Fruit fly (Drosophila melanogaster) whole organism, prepupa: ENCODE data around the gene Hayan.

ENCODE experiments used
- CG10669 ChIP-seq: fragments of 200-800 bp; sonication (Bioruptor generic); optimal IDR thresholded peaks from 3 replicates; lab custom pipeline; 2018; ENCODE audit warnings: missing biosample characterization, mild to moderate bottlenecking, missing genetic modification characterization, moderate library complexity
- CG11294 ChIP-seq: fragments of 200-800 bp; sonication (Bioruptor generic); IDR thresholded peaks from 2 replicates; pipeline ENCODE4 v1.3.6; 2022; ENCODE audit warnings: missing biosample characterization, missing genetic modification characterization
- CG15336 ChIP-seq: fragments of 200-800 bp; sonication (Bioruptor generic); IDR thresholded peaks from 2 replicates; pipeline ENCODE4 v1.3.6; 2022; ENCODE audit warnings: missing biosample characterization, missing genetic modification characterization
- CG1621 ChIP-seq: fragments of 200-800 bp; sonication (Bioruptor generic); optimal IDR thresholded peaks from 3 replicates; lab custom pipeline; 2018; ENCODE audit warnings: missing biosample characterization, mild to moderate bottlenecking, missing genetic modification characterization
- CG3032 ChIP-seq: fragments of 200-800 bp; optimal IDR thresholded peaks from 2 replicates; lab custom pipeline; 2019; ENCODE audit warnings: missing biosample characterization, mild to moderate bottlenecking, missing genetic modification characterization, moderate library complexity
- CG31627 ChIP-seq: fragments of 200-800 bp; sonication (Bioruptor generic); optimal IDR thresholded peaks from 3 replicates; lab custom pipeline; 2016; ENCODE audit warnings: missing biosample characterization, missing genetic modification characterization
- CG32006 ChIP-seq: fragments of 200-800 bp; sonication (Bioruptor generic); optimal IDR thresholded peaks from 3 replicates; lab custom pipeline; 2017; ENCODE audit warnings: missing biosample characterization, mild to moderate bottlenecking, missing genetic modification characterization
- CG3919 ChIP-seq: fragments of 200-800 bp; sonication (Bioruptor generic); optimal IDR thresholded peaks from 3 replicates; lab custom pipeline; 2016; ENCODE audit warnings: missing biosample characterization, missing genetic modification characterization
- CG4318 ChIP-seq: fragments of 200-800 bp; sonication (Bioruptor generic); optimal IDR thresholded peaks from 3 replicates; lab custom pipeline; 2017; ENCODE audit warnings: missing biosample characterization, mild to moderate bottlenecking, missing genetic modification characterization
- CG6163 ChIP-seq: fragments of 200-800 bp; sonication (Bioruptor generic); IDR thresholded peaks from 3 replicates; pipeline ENCODE4 v1.3.6; 2022; ENCODE audit warnings: missing biosample characterization, missing genetic modification characterization
- CG6792 ChIP-seq: fragments of 200-800 bp; sonication (Bioruptor generic); optimal IDR thresholded peaks from 3 replicates; lab custom pipeline; 2016; ENCODE audit warnings: missing biosample characterization, missing genetic modification characterization
- CG6808 ChIP-seq: fragments of 200-800 bp; sonication (Bioruptor generic); optimal IDR thresholded peaks from 3 replicates; lab custom pipeline; 2017; ENCODE audit warnings: missing biosample characterization, missing genetic modification characterization, mild to moderate bottlenecking, moderate library complexity, missing genetic modification reagents
- CG8119 ChIP-seq: fragments of 200-800 bp; sonication (Bioruptor generic); IDR thresholded peaks from 3 replicates; pipeline ENCODE4 v1.3.6; 2022; ENCODE audit warnings: missing biosample characterization, missing genetic modification characterization
- CG9139 ChIP-seq: fragments of 200-800 bp; sonication (Bioruptor generic); optimal IDR thresholded peaks from 3 replicates; lab custom pipeline; 2017; ENCODE audit warnings: missing biosample characterization, mild to moderate bottlenecking, missing genetic modification characterization
- Eip75B ChIP-seq: fragments of 200-800 bp; sonication (Bioruptor generic); optimal IDR thresholded peaks from 3 replicates; lab custom pipeline; 2016; ENCODE audit warnings: missing biosample characterization, missing genetic modification characterization
- Eip78C ChIP-seq: fragments of 200-800 bp; sonication (Bioruptor generic); peaks from one replicate; lab custom pipeline; 2016; ENCODE audit warnings: missing biosample characterization, missing genetic modification characterization
- Gug ChIP-seq: fragments of 200-800 bp; sonication (Bioruptor generic); IDR thresholded peaks from 2 replicates; pipeline ENCODE4 v1.3.6; 2022; ENCODE audit warnings: missing biosample characterization, missing genetic modification characterization
- Hr38 ChIP-seq: sonication (Bioruptor generic); optimal IDR thresholded peaks from 2 replicates; lab custom pipeline; 2016; ENCODE audit warnings: missing biosample characterization, missing genetic modification characterization
- Hr39 ChIP-seq: fragments of 200-800 bp; sonication (Bioruptor generic); optimal IDR thresholded peaks from 2 replicates; lab custom pipeline; 2016; ENCODE audit warnings: missing biosample characterization, missing genetic modification characterization
- Hr4 ChIP-seq: fragments of 200-800 bp; sonication (Bioruptor generic); optimal IDR thresholded peaks from 3 replicates; lab custom pipeline; 2016; ENCODE audit warnings: missing biosample characterization, missing genetic modification characterization
- Lpt ChIP-seq: fragments of 200-800 bp; sonication (Bioruptor generic); optimal IDR thresholded peaks from 3 replicates; lab custom pipeline; 2016; ENCODE audit warnings: missing biosample characterization, missing genetic modification characterization
- Met ChIP-seq: fragments of 200-800 bp; sonication (Bioruptor generic); optimal IDR thresholded peaks from 3 replicates; lab custom pipeline; 2016; ENCODE audit warnings: missing biosample characterization, missing genetic modification characterization
- OdsH ChIP-seq: fragments of 200-800 bp; sonication (Bioruptor generic); optimal IDR thresholded peaks from 3 replicates; lab custom pipeline; 2016; ENCODE audit warnings: missing biosample characterization, missing genetic modification characterization
- Smox ChIP-seq: fragments of 200-800 bp; sonication (Bioruptor generic); optimal IDR thresholded peaks from 3 replicates; lab custom pipeline; 2016; ENCODE audit warnings: missing biosample characterization, missing genetic modification characterization
- Sox14 ChIP-seq: fragments of 200-800 bp; sonication (Bioruptor generic); optimal IDR thresholded peaks from 3 replicates; lab custom pipeline; 2016; ENCODE audit warnings: missing biosample characterization, missing genetic modification characterization
- acj6 ChIP-seq: fragments of 200-800 bp; sonication (Bioruptor generic); optimal IDR thresholded peaks from 3 replicates; lab custom pipeline; 2016; ENCODE audit warnings: missing biosample characterization, missing genetic modification characterization
- dac ChIP-seq: fragments of 200-800 bp; sonication (Bioruptor generic); optimal IDR thresholded peaks from 2 replicates; lab custom pipeline; 2017; ENCODE audit warnings: missing biosample characterization, mild to moderate bottlenecking, missing genetic modification characterization
- eg ChIP-seq: fragments of 200-800 bp; sonication (Bioruptor generic); IDR thresholded peaks from 3 replicates; pipeline ENCODE4 v1.3.6; 2022; ENCODE audit warnings: missing biosample characterization, missing genetic modification characterization
- esn ChIP-seq: fragments of 200-800 bp; sonication (Bioruptor generic); optimal IDR thresholded peaks from 2 replicates; lab custom pipeline; 2016; ENCODE audit warnings: missing biosample characterization, mild to moderate bottlenecking, missing genetic modification characterization, moderate library complexity
- fd59A ChIP-seq: fragments of 200-800 bp; sonication (Bioruptor generic); optimal IDR thresholded peaks from 2 replicates; lab custom pipeline; 2017; ENCODE audit warnings: missing biosample characterization, mild to moderate bottlenecking, missing genetic modification characterization, missing genetic modification reagents
- fkh ChIP-seq: fragments of 200-800 bp; sonication (Bioruptor generic); optimal IDR thresholded peaks from 3 replicates; lab custom pipeline; 2017; ENCODE audit warnings: missing biosample characterization, mild to moderate bottlenecking, missing genetic modification characterization, moderate library complexity
- lz ChIP-seq: fragments of 200-800 bp; sonication (Bioruptor generic); optimal IDR thresholded peaks from 3 replicates; lab custom pipeline; 2016; ENCODE audit warnings: missing biosample characterization, missing genetic modification characterization
- net ChIP-seq: fragments of 200-800 bp; sonication (Bioruptor generic); optimal IDR thresholded peaks from 3 replicates; lab custom pipeline; 2016; ENCODE audit warnings: missing biosample characterization, missing genetic modification characterization
- pdm3 ChIP-seq: fragments of 200-800 bp; sonication (Bioruptor generic); optimal IDR thresholded peaks from 3 replicates; lab custom pipeline; 2016; ENCODE audit warnings: missing biosample characterization, missing genetic modification characterization
- salr ChIP-seq, 2 experiments: fragments of 200-800 bp; sonication (Bioruptor generic); optimal IDR thresholded peaks; 3 replicates each; lab custom pipeline; 2016 to 2018; ENCODE audit warnings: missing biosample characterization in 2 of 2, missing genetic modification characterization in 2 of 2, mild to moderate bottlenecking in 1 of 2
- ss ChIP-seq, 2 experiments: fragments of 200-800 bp; sonication (Bioruptor generic); optimal IDR thresholded peaks; 2 replicates in 1 of 2; 3 replicates in 1 of 2; lab custom pipeline; 2017 to 2018; ENCODE audit warnings: mild to moderate bottlenecking in 2 of 2, missing biosample characterization in 2 of 2, missing genetic modification characterization in 2 of 2, moderate library complexity in 1 of 2
- svp ChIP-seq: fragments of 200-800 bp; sonication (Bioruptor generic); peaks from one replicate; lab custom pipeline; 2016; ENCODE audit warnings: missing biosample characterization, missing genetic modification characterization
- topi ChIP-seq: fragments of 200-800 bp; sonication (Bioruptor generic); optimal IDR thresholded peaks from 3 replicates; lab custom pipeline; 2016; ENCODE audit warnings: missing biosample characterization, missing genetic modification characterization

Hayan gene

DNA sequence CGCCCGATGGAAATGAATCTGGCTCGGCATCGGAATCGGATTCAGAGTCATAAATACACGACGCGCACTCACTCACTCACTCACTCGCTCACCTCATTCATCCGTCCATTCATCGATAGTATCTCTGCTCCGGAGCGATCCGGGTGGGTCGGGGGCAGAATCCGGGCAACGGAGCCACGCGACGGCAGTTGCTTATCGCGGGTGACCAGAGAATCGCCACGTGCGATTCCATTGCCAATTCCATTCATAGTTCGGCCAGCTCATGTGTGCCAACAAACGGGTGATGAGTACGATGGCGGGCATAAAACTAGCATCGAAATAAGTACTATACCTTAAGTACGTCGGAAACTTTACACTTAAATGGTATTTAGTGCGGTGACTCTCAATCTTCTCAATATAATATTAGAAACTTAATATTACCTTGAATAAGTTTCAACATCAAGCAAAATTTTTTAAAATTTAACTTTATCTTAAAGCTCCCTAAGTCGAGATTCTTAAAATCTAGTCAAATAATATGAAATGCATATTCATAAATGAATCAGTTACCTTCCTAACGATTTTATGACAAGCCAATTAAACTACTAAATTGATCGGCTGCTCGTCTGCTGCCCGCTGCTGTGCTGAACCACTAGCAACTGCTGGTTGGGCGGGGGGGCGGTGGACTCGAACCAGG, 41.2 kb upstream of the Hayan start (continued):
- TF ChIP-seq acj6, result peak; percentile 22
- peak; percentile 61 for TF ChIP-seq CG15336 (GFP tag; lab: Robert Waterston, UW)
- TF ChIP-seq fkh, result no peak
- TF ChIP-seq dac (GFP tag; lab: Kevin White, UChicago), result no peak
- peak; percentile 41; the same call in 2 of the 3 replicates for TF ChIP-seq CG8119
- TF ChIP-seq CG4318, result no peak
- TF ChIP-seq lz (GFP tag; lab: Kevin White, UChicago), result peak; percentile 16
- no peak for TF ChIP-seq CG6163 (GFP tag; lab: Robert Waterston, UW)
- no peak for TF ChIP-seq CG11294 (GFP tag; lab: Robert Waterston, UW)
- TF ChIP-seq Hr4, result peak; percentile 44
- TF ChIP-seq CG32006 (GFP tag; lab: Kevin White, UChicago), result peak; percentile 65
- TF ChIP-seq Lpt (GFP tag; lab: Kevin White, UChicago), result no peak
- peak in 1 of 2 experiments; percentile 37 for TF ChIP-seq salr (GFP tag; optimal IDR thresholded peaks at IDR 0.05; lab: Kevin White, UChicago)
- TF ChIP-seq CG3032 (tag; lab: Kevin White, UChicago), result peak; percentile 49
- TF ChIP-seq fd59A, result peak; percentile 40
- no peak for TF ChIP-seq Hr38 (GFP tag; lab: Kevin White, UChicago)
- TF ChIP-seq Hr39 (GFP tag; lab: Kevin White, UChicago), result peak; percentile 1
- peak; percentile 34 for TF ChIP-seq CG3919 (GFP tag; lab: Kevin White, UChicago)
- TF ChIP-seq CG6792 (GFP tag; lab: Kevin White, UChicago), result peak; percentile 23
- no peak for TF ChIP-seq CG1621 (tag; lab: Kevin White, UChicago)
- peak; percentile 41 for TF ChIP-seq esn (GFP tag; lab: Kevin White, UChicago)

DNA sequence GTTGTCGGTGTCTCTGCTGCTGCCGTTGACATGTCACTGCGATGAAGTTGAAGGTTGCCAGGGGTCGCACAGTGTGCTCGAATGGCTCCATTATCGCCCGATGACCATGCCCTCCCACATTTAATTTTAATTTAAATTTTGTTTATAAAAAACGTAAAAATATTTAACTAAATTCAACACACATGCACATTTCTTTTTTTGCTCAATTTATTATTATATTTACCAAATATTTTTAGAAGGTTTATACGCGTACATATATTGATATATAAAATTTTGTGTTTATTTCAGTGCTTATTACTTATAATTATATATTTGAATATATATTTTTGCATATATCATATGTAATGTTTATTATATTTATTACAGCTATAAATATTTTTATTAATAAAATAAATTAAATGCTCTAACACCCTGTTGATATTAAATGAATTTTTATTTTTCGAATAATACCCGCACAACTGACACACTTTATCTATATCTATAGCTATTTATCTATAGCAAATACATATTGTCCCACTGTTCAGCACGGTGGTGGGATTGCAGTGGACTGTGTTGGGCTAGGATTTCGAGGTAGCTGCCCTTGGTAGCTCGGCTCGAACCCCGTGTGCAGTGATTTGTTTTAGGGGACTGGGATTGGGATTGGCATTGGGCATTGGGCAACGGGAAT, 39.7 kb upstream of the Hayan start:
- TF ChIP-seq Eip78C (GFP tag; lab: Kevin White, UChicago), result peak; percentile 35
- TF ChIP-seq svp (GFP tag; lab: Kevin White, UChicago), result peak; percentile 59
- TF ChIP-seq Smox (GFP tag; lab: Kevin White, UChicago), result no peak

DNA sequence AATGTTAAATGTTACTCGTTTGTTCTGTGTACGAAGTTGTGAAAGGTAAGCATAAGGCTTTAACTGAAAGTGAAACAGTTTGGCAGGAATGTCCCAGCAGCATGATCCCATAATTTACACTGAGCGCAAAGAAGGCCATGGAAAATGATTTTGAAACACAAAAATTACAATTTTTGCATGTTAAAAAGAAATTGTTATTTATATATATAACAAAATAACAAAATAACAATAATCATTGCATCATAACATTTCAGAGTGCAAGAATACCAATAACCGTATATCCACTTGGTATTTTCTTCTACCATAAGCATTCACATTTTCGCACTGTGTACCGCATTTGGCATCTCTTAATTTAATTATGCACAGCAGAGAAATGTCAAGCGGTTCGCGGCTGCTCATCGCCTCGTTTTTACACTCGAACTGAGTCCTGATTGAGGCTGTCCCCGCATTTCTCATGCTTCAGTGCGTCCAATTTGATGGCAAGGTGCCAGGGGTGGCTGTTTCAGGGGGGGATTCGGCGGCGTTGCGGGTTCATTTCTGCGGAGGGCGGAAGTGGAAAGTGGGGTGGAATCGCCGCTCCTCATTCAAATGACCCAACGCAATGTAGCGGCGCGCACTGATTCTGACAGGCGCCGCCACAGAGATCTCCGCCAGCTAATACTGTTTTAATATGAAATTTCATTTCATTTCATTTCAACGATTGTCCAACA, 39.0 kb upstream of the Hayan start, which contains the start of gene CG6481:
CG6481 (minus strand) TSS at position 51 of the 710 bp plus-strand sequence.
- peak; percentile 56 for TF ChIP-seq Eip78C (GFP tag; lab: Kevin White, UChicago)
- TF ChIP-seq Lpt (GFP tag; lab: Kevin White, UChicago), result no peak
- TF ChIP-seq eg, result 0 out of 3 replicates have a peak, but pooled peaks have one; percentile 16
- no peak for TF ChIP-seq OdsH (GFP tag; lab: Kevin White, UChicago)
- no peak for TF ChIP-seq dac (GFP tag; lab: Kevin White, UChicago)

DNA sequence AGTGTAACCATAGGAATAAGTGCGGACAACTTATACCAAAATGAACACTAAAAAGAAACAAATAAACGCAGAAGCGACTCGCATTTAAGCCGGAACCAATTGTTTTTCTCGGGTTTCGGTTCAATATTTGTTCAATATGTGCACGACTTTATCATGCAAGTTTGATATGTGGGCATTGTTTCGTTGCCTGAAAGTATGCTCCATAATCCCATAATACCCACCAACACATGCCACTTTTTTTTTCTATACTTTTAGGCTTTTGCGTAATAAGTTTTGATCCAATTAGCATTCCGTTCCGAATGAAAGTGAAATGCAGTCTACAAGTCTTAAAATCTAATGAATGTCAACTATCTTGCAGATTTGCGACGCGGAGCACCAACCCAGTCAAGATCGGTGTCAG, 36.8 kb upstream of the Hayan start:
- no peak for TF ChIP-seq fd59A
- no peak for TF ChIP-seq topi (GFP tag; lab: Kevin White, UChicago)
- peak; percentile 15 for TF ChIP-seq Eip78C (GFP tag; lab: Kevin White, UChicago)
- TF ChIP-seq, all 60 proteins: peak for 1

DNA sequence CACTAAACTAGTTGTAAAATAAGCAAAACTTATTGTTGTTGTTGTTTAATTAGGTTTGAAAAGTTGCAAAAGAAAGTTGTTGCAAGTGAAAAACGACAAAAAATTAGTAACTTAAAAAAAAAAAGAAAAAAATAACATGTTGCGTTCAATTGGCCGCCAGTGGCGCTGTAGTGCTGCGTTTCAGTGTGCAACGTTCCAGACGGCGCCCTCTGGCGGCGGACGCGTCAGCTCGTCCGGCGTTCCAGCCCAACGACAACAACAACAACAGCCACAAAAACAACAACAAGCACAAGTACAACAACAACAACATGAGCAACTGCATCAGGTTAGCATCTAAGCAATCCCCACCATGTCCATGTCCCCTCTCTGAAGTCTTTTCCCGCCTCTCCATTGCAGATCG, 33.8 kb upstream of the Hayan start:
- TF ChIP-seq esn (GFP tag; lab: Kevin White, UChicago) (peak; percentile 33), lz (GFP tag; lab: Kevin White, UChicago) (peak; percentile 33), eg (peak; percentile 58), CG8119 (peak; percentile 35; the same call in 1 of the 3 replicates), CG31627 (GFP tag; lab: Kevin White, UChicago) (peak; percentile 26), net (GFP tag; lab: Kevin White, UChicago) (peak; percentile 7), topi (GFP tag; lab: Kevin White, UChicago) (no peak), Sox14 (GFP tag; lab: Kevin White, UChicago) (no peak), Eip75B (GFP tag; lab: Kevin White, UChicago) (peak; percentile 0), Met (GFP tag; lab: Kevin White, UChicago) (peak; percentile 14), dac (GFP tag; lab: Kevin White, UChicago) (peak; percentile 52), ss (GFP tag; optimal IDR thresholded peaks at IDR 0.05; lab: Kevin White, UChicago) (peak in 1 of 2 experiments; percentile 19), CG1621 (tag; lab: Kevin White, UChicago) (peak; percentile 12), pdm3 (GFP tag; lab: Kevin White, UChicago) (peak; percentile 30), Gug (GFP tag; lab: Robert Waterston, UW) (no peak), CG6808 (peak; percentile 10), CG15336 (GFP tag; lab: Robert Waterston, UW) (peak; percentile 37; the same call in 1 of the 2 replicates), CG6792 (GFP tag; lab: Kevin White, UChicago) (peak; percentile 17), CG6163 (GFP tag; lab: Robert Waterston, UW) (peak; percentile 58; the same call in 2 of the 3 replicates), fkh (no peak), CG32006 (GFP tag; lab: Kevin White, UChicago) (peak; percentile 39), Eip78C (GFP tag; lab: Kevin White, UChicago) (peak; percentile 78), Hr4 (peak; percentile 18), CG10669 (GFP tag; lab: Kevin White, UChicago) (no peak), CG9139 (GFP tag; lab: Kevin White, UChicago) (no peak)
